Worm (Caenorhabditis elegans) whole organism, L4/young adult: Measurements from ENCODE around the gene ZK512.10.

Experiments
- W03F9.2 ChIP-seq: fragments of 150-350 bp; optimal IDR thresholded peaks from 2 replicates; lab custom pipeline; 2014; ENCODE audit warnings: missing biosample characterization, missing genetic modification characterization
- dao-5 ChIP-seq: sonication (generic microtip); optimal IDR thresholded peaks from 2 replicates; lab custom pipeline; 2016; ENCODE audit warnings: missing genotype, missing genetic modification characterization, moderate library complexity, missing compliant biosample characterization
- him-1 ChIP-seq: sonication (generic microtip); optimal IDR thresholded peaks from 2 replicates; lab custom pipeline; 2016; ENCODE audit warnings: missing genotype, missing genetic modification reagents, missing genetic modification characterization, missing compliant biosample characterization

Gene ZK512.10

ce11 chrIII:9110270-9110669, 20.4 kb upstream of the ZK512.10 start:
- TF ChIP-seq him-1, result no peak

- TF ChIP-seq dao-5 (tag; lab: Kevin White, UChicago) (no peak), W03F9.2 (tag; lab: Kevin White, UChicago) (no peak), him-1 (no peak)
Measured at ce11 chrIII:9112479-9112878, 18.2 kb upstream of the ZK512.10 start.

DNA sequence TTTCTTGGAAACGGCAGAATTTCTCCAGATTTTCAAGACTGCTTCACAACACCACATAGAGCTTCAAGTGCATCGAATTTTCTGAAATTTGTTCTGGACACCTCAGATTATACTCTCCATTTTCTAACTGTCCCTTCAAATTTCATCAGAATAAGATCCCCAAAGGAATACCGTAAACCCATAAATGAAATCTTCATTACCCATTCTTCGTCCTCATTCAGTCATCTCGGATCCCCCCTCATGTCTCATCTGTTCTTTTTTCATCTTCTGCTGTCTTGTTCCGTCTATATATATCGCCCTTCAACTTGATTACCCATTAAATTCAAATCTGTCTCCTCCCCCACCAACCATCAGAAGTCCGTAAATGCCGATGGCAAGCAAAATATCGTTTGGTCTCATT, 16.6 kb upstream of the ZK512.10 start:
- TF ChIP-seq dao-5 (tag; lab: Kevin White, UChicago), result no peak
- TF ChIP-seq W03F9.2 (tag; lab: Kevin White, UChicago), result no peak
- no peak for TF ChIP-seq him-1

DNA sequence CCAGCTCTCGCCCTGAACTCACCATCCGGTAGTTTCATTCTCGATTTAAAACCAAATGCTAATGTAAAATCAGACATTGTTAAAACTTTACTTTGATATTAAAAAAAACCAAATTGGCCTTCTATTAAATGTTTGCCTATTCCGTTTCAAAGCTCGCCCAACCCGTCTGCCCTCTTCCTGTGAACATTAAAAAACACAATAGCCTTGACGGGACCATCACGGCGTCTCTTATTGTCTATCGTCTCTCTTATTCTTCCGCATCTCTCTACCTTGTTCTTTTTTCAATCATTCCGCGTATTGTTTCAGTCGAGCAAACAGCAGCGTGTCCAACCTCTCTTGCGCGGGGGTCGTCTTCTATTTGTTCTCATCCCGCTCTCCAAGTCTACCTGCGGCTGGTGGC, 16.0 kb upstream of the ZK512.10 start, which contains the start of gene ZK512.1:
Gene ZK512.1 (plus strand): TSS at position 301 of the 400 bp plus-strand sequence.
- TF ChIP-seq him-1 (no peak), dao-5 (tag; lab: Kevin White, UChicago) (no peak), W03F9.2 (tag; lab: Kevin White, UChicago) (no peak)

DNA sequence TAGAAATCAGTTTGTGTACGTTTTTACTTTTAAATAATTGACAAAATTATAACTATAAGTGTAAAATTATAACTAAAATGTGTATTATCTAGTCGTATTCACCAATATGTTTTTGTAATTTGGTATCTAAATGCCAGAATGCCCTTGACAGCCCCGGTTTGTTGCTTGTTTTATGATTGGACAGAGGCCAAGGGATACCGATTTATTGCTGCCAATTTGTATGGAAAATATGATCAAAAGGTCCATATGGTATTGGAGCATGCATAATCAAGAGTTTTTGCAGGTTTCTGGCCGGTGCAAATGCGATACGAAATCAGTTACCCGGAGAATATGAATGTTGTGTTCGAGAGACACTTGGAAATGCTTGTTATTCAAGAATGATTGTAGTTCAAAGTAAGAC, 14.9 kb upstream of the ZK512.10 start:
- TF ChIP-seq W03F9.2 (tag; lab: Kevin White, UChicago) (no peak), him-1 (no peak), dao-5 (tag; lab: Kevin White, UChicago) (no peak)

ce11 chrIII:9118314-9118850, 12.3 kb upstream of the ZK512.10 start, which contains the start of gene grl-11:
Gene grl-11, minus strand, starts transcription at chrIII:9118364.
- TF ChIP-seq him-1, result no peak
- no peak for TF ChIP-seq dao-5 (tag; lab: Kevin White, UChicago)
- TF ChIP-seq W03F9.2 (tag; lab: Kevin White, UChicago), result no peak

ce11 chrIII:9118921-9119606, 11.6 kb upstream of the ZK512.10 start, which contains the start of gene ced-11:
Gene ced-11, plus strand, starts transcription at chrIII:9119556.
- TF ChIP-seq him-1 (no peak), dao-5 (tag; lab: Kevin White, UChicago) (no peak), W03F9.2 (tag; lab: Kevin White, UChicago) (no peak)

DNA sequence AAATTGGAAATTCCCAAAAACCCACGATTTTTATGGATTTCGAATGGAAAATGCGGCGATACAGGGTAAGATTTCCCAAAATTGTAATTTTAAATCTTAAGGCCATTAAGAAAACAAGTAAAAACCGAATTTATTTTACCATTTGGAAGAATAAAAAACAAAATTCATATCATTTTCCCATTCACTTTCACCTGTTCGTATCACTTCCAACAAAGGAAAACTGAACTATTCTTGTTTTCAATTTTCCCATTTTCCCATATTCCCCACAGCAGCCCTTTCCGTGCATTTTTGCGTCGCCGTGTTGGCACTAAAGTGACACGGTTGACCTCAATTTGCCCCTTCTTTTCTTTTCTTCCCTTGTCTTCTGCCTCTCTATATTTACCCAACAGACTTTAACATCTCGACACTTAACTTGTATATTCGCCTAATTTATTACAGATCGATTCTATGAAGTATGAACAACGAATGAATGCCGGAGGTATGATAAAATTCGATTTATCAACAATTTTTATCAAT, 4.8 kb upstream of the ZK512.10 start, which contains the start of gene sec-16A.1:
Gene sec-16A.1 (plus strand): TSS at position 51 of the 516 bp plus-strand sequence.
- TF ChIP-seq W03F9.2 (tag; lab: Kevin White, UChicago) (no peak), him-1 (no peak), dao-5 (tag; lab: Kevin White, UChicago) (no peak)

ce11 chrIII:9136587-9136986, 5.9 kb downstream of the ZK512.10 start, which contains the start of gene eat-4:
Gene eat-4, plus strand, starts transcription at chrIII:9136887.
- TF ChIP-seq dao-5 (tag; lab: Kevin White, UChicago), result no peak
- no peak for TF ChIP-seq him-1
- TF ChIP-seq W03F9.2 (tag; lab: Kevin White, UChicago), result no peak

DNA sequence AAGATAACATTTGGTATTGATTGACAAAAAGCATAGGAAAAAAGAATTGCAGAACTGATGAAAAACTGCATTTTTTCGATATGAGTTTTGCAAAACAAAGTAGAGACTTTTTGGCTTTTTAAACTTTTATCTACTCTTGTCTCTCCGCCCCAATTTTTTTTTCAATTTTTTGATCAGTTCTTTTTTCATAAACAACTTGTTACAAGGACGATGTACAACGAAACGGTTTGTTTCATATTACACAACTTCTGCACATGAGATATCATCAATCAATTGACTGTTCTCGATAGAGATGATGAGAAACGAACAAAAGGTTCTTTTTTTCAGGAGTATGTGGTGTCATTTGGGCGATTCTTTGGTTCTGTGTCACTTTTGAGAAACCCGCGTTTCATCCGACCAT, 7.9 kb downstream of the ZK512.10 start, which contains the start of gene ZK512.7:
Gene ZK512.7 (minus strand): TSS at position 101 of the 400 bp plus-strand sequence.
- no peak for TF ChIP-seq W03F9.2 (tag; lab: Kevin White, UChicago)

DNA sequence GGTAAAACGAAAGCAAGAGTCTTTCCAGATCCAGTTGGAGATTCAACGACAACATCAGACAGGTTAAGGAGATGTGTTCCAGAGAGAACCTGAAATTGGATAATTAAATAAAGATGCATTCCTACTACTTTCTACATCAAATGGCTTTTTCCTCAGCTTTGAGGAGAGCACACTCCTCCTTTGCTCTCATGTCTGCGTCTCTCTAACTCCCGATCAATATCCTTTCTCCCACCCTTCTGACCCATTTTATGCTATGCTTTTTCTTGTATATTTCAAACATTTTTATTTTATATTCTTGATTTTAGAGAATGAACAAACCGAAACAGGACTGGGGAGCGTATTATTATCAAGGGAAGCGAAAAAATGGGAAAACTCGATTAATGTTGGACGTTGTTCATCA, 13.2 kb downstream of the ZK512.10 start, which contains the start of gene ZK512.11:
Gene ZK512.11 (plus strand): TSS at position 301 of the 400 bp plus-strand sequence.
- TF ChIP-seq dao-5 (tag; lab: Kevin White, UChicago), result no peak
- TF ChIP-seq W03F9.2 (tag; lab: Kevin White, UChicago), result no peak
- TF ChIP-seq him-1, result no peak

- TF ChIP-seq him-1 (no peak), dao-5 (tag; lab: Kevin White, UChicago) (no peak), W03F9.2 (tag; lab: Kevin White, UChicago) (peak; percentile 65)
Measured at ce11 chrIII:9144744-9145390, 14.2 kb downstream of the ZK512.10 start, which contains the start of the genes ZK512.2 and ZK512.4. Gene ZK512.2, minus strand, starts transcription at chrIII:9144794. Gene ZK512.4, plus strand, starts transcription at chrIII:9145340.

- TF ChIP-seq him-1, result no peak
- TF ChIP-seq W03F9.2 (tag; lab: Kevin White, UChicago), result no peak
- TF ChIP-seq dao-5 (tag; lab: Kevin White, UChicago), result no peak
Measured at ce11 chrIII:9145765-9146164, 15.1 kb downstream of the ZK512.10 start, which contains the start of gene ZK512.8. Gene ZK512.8, plus strand, starts transcription at chrIII:9146065.

DNA sequence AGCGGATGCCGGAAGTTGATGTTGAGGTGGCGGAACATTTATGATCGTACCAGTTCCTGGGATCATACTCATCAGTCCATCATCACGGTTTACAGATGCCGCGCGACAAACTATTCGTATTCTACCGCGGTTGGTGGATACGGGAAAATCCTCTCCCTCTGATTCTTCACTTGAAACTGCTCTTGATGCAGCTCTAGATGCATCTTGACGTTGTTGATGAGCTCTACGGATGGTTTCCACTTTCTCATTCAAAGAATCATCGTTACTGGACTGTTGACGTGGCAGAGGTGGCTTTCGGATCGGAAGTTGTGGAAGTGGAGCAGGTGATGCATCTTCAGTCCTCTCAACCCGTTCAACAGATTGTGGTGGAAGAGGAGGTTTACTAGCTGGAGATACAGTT, 18.4 kb downstream of the ZK512.10 start:
- TF ChIP-seq W03F9.2 (tag; lab: Kevin White, UChicago) (no peak), him-1 (no peak), dao-5 (tag; lab: Kevin White, UChicago) (no peak)
